Worm (Caenorhabditis elegans) whole organism, L1 larva: ENCODE results near the gene gsnl-1.

ENCODE experiments used
- C34B4.2 ChIP-seq: sonication (generic microtip); optimal IDR thresholded peaks from 2 replicates; lab custom pipeline; 2017; ENCODE audit warnings: mild to moderate bottlenecking, missing genetic modification characterization, missing compliant biosample characterization
- alr-1 ChIP-seq: fragments of 200-800 bp; sonication (Bioruptor generic); optimal IDR thresholded peaks from 2 replicates; lab custom pipeline; 2018; ENCODE audit warnings: borderline replicate concordance, mild to moderate bottlenecking, missing genetic modification characterization, missing compliant biosample characterization
- ama-1 ChIP-seq: fragments of 150-350 bp; optimal IDR thresholded peaks from 2 replicates; lab custom pipeline; 2014
- blmp-1 ChIP-seq: fragments of 150-350 bp; optimal IDR thresholded peaks from 2 replicates; lab custom pipeline; 2014; ENCODE audit warnings: missing biosample characterization, missing genetic modification characterization
- ceh-8 ChIP-seq: fragments of 200-800 bp; sonication (Bioruptor generic); optimal IDR thresholded peaks from 2 replicates; lab custom pipeline; 2018; ENCODE audit warnings: mild to moderate bottlenecking, missing genetic modification characterization, moderate library complexity, missing compliant biosample characterization
- ceh-82 ChIP-seq, 3 experiments: fragments of 150-350 bp in 1 of 3; sonication (generic microtip) in 2 of 3; optimal IDR thresholded peaks; 2 replicates each; lab custom pipeline; 2014 to 2017; ENCODE audit warnings: missing biosample characterization in 3 of 3, missing genetic modification characterization in 3 of 3
- ceh-90 ChIP-seq: sonication (generic microtip); optimal IDR thresholded peaks from 2 replicates; lab custom pipeline; 2016; ENCODE audit warnings: missing genetic modification characterization, missing compliant biosample characterization
- ces-1 ChIP-seq: fragments of 150-350 bp; optimal IDR thresholded peaks from 2 replicates; lab custom pipeline; 2014; ENCODE audit warnings: missing biosample characterization, missing genetic modification reagents, missing genetic modification characterization
- efl-1 ChIP-seq, 4 experiments: fragments of 150-350 bp; optimal IDR thresholded peaks in 3 of 4; peaks in 1 of 4; 1 replicate in 1 of 4; 2 replicates in 3 of 4; lab custom pipeline; 2014; ENCODE audit warnings: missing biosample characterization in 2 of 4, missing genetic modification characterization in 2 of 4, missing genetic modification reagents in 2 of 4
- efl-3 ChIP-seq: fragments of 200-800 bp; sonication (Bioruptor generic); optimal IDR thresholded peaks from 2 replicates; lab custom pipeline; 2018; ENCODE audit warnings: mild to moderate bottlenecking, missing genetic modification characterization, missing compliant biosample characterization
- egl-27 ChIP-seq, 2 experiments: fragments of 150-350 bp in 1 of 2; sonication (generic microtip); optimal IDR thresholded peaks; 3 replicates each; lab custom pipeline; 2017 to 2018; ENCODE audit warnings: missing biosample characterization in 2 of 2, missing genetic modification characterization in 2 of 2, missing genetic modification reagents in 2 of 2
- elt-2 ChIP-seq: sonication (generic microtip); optimal IDR thresholded peaks from 2 replicates; lab custom pipeline; 2016; ENCODE audit warnings: missing genetic modification characterization, mild to moderate bottlenecking, inconsistent platforms, missing compliant biosample characterization, missing genetic modification reagents
- elt-3 ChIP-seq, 6 experiments: fragments of 150-350 bp in 1 of 6; sonication (generic microtip); optimal IDR thresholded peaks; 2 replicates each; lab custom pipeline; 2017 to 2018; ENCODE audit warnings: missing biosample characterization in 6 of 6, missing genetic modification characterization in 6 of 6, inconsistent platforms in 1 of 6
- ets-5 ChIP-seq: fragments of 200-800 bp; sonication (Bioruptor generic); IDR thresholded peaks from 2 replicates; pipeline ENCODE4 v1.3.6; 2022; ENCODE audit warnings: missing genetic modification characterization, missing compliant biosample characterization
- hlh-4 ChIP-seq: sonication (generic microtip); optimal IDR thresholded peaks from 2 replicates; lab custom pipeline; 2016; ENCODE audit warnings: mild to moderate bottlenecking, missing genetic modification characterization, missing compliant biosample characterization
- isw-1 ChIP-seq: fragments of 200-800 bp; sonication (Bioruptor generic); IDR thresholded peaks from 2 replicates; pipeline ENCODE4 v1.3.6; 2022; ENCODE audit warnings: missing genetic modification characterization, missing compliant biosample characterization
- lin-13 ChIP-seq: fragments of 150-350 bp; optimal IDR thresholded peaks from 2 replicates; lab custom pipeline; 2014; ENCODE audit warnings: missing biosample characterization, missing genetic modification reagents, missing genetic modification characterization
- lin-15B ChIP-seq: fragments of 150-350 bp; sonication (generic microtip); optimal IDR thresholded peaks from 3 replicates; lab custom pipeline; 2014; ENCODE audit warnings: missing biosample characterization, missing genetic modification characterization
- lir-3 ChIP-seq: sonication (generic microtip); optimal IDR thresholded peaks from 2 replicates; lab custom pipeline; 2016; ENCODE audit warnings: mild to moderate bottlenecking, missing genetic modification characterization, moderate library complexity, missing compliant biosample characterization; ENCODE audit not compliant: poor library complexity
- lsy-2 ChIP-seq, 2 experiments: fragments of 150-350 bp; optimal IDR thresholded peaks; 2 replicates each; lab custom pipeline; 2014; ENCODE audit warnings: missing biosample characterization in 2 of 2, missing genetic modification characterization in 2 of 2
- mab-9 ChIP-seq: fragments of 200-800 bp; sonication (Bioruptor generic); IDR thresholded peaks from 2 replicates; pipeline ENCODE4 v1.3.6; 2022; ENCODE audit warnings: missing genetic modification reagents, missing genetic modification characterization, missing compliant biosample characterization
- mdl-1 ChIP-seq, 2 experiments: fragments of 150-350 bp; optimal IDR thresholded peaks; 2 replicates each; lab custom pipeline; 2014 to 2017; ENCODE audit warnings: missing biosample characterization in 2 of 2, missing genetic modification characterization in 2 of 2, inconsistent platforms in 1 of 2
- nhr-12 ChIP-seq: sonication (generic microtip); optimal IDR thresholded peaks from 2 replicates; lab custom pipeline; 2017; ENCODE audit warnings: missing biosample characterization, missing genetic modification characterization
- nhr-20 ChIP-seq: sonication (generic microtip); optimal IDR thresholded peaks from 2 replicates; lab custom pipeline; 2016; ENCODE audit warnings: mild to moderate bottlenecking, missing genetic modification characterization, missing compliant biosample characterization
- nhr-76 ChIP-seq: sonication (generic microtip); optimal IDR thresholded peaks from 2 replicates; lab custom pipeline; 2017; ENCODE audit warnings: missing biosample characterization, missing genetic modification characterization
- nhr-77 ChIP-seq: fragments of 150-350 bp; optimal IDR thresholded peaks from 2 replicates; lab custom pipeline; 2014; ENCODE audit warnings: missing biosample characterization, missing genetic modification characterization
- nhr-85 ChIP-seq: sonication (generic microtip); peaks from one replicate; lab custom pipeline; 2016; ENCODE audit warnings: missing genetic modification characterization, inconsistent platforms, missing compliant biosample characterization
- pqm-1 ChIP-seq: sonication (generic microtip); optimal IDR thresholded peaks from 3 replicates; lab custom pipeline; 2017; ENCODE audit warnings: missing biosample characterization, missing genetic modification characterization
- rnt-1 ChIP-seq: sonication (generic microtip); optimal IDR thresholded peaks from 2 replicates; lab custom pipeline; 2016; ENCODE audit warnings: mild to moderate bottlenecking, missing genetic modification characterization, moderate library complexity, missing compliant biosample characterization
- skn-1 ChIP-seq: fragments of 150-350 bp; optimal IDR thresholded peaks from 2 replicates; lab custom pipeline; 2014; ENCODE audit warnings: missing biosample characterization, missing genetic modification characterization
- sox-4 ChIP-seq: sonication (generic microtip); optimal IDR thresholded peaks from 2 replicates; lab custom pipeline; 2016; ENCODE audit warnings: missing genetic modification characterization, missing compliant biosample characterization
- swsn-7 ChIP-seq: sonication (generic microtip); optimal IDR thresholded peaks from 2 replicates; lab custom pipeline; 2016; ENCODE audit warnings: missing genetic modification characterization, missing compliant biosample characterization
- tbx-2 ChIP-seq: sonication (generic microtip); optimal IDR thresholded peaks from 2 replicates; lab custom pipeline; 2016; ENCODE audit warnings: missing genetic modification characterization, missing compliant biosample characterization
- tlp-1 ChIP-seq: fragments of 150-350 bp; optimal IDR thresholded peaks from 2 replicates; lab custom pipeline; 2014; ENCODE audit warnings: missing biosample characterization, missing genetic modification characterization
- vab-15 ChIP-seq: sonication (generic microtip); optimal IDR thresholded peaks from 2 replicates; lab custom pipeline; 2017; ENCODE audit warnings: missing genotype, mild to moderate bottlenecking, missing genetic modification characterization, missing compliant biosample characterization
- zag-1 ChIP-seq: fragments of 150-350 bp; optimal IDR thresholded peaks from 2 replicates; lab custom pipeline; 2014; ENCODE audit warnings: missing biosample characterization, missing genetic modification characterization
- zip-4 ChIP-seq: fragments of 200-800 bp; sonication (Bioruptor generic); optimal IDR thresholded peaks from 2 replicates; lab custom pipeline; 2018; ENCODE audit warnings: mild to moderate bottlenecking, missing genetic modification characterization, moderate library complexity, missing compliant biosample characterization
- ztf-11 ChIP-seq, 2 experiments: sonication (generic microtip); optimal IDR thresholded peaks; 2 replicates each; lab custom pipeline; 2016 to 2017; ENCODE audit warnings: missing genetic modification characterization in 2 of 2, missing biosample characterization in 1 of 2, missing compliant biosample characterization in 1 of 2

gsnl-1 gene

DNA sequence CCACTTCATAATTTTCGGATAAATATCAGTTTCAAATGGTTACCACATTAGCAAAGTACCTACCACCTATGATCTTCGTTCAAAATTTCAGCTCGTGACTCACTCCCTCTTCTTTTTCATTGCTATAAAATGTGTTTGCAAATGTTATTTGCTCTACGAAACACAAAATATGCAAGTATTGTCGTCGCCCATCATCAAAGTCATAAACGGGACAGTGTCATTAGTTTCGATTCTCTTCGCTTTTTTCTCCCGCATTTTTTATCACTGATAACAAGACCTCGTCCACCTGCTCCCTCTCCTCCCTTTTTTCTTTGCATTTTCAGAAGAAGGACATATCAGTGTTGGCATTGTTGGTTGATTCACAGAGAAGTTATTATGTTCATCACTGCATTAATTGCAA is 29.6 kb downstream of the gsnl-1 start, which contains the start of gene C50F4.1 (continued):
- TF ChIP-seq ets-5 (GFP tag; lab: Robert Waterston, UW) = no peak
- TF ChIP-seq C34B4.2 (tag; lab: Kevin White, UChicago) = no peak
- TF ChIP-seq ama-1 (lab: Kevin White, UChicago) = no peak
- no peak for TF ChIP-seq rnt-1 (tag; lab: Kevin White, UChicago)
- TF ChIP-seq elt-2 (tag; lab: Kevin White, UChicago) = peak; percentile 77
- no peak for TF ChIP-seq ceh-8 (GFP tag; lab: Kevin White, UChicago)
- no peak for TF ChIP-seq blmp-1 (tag; lab: Kevin White, UChicago)
- no peak for TF ChIP-seq tbx-2 (tag; lab: Kevin White, UChicago)

DNA sequence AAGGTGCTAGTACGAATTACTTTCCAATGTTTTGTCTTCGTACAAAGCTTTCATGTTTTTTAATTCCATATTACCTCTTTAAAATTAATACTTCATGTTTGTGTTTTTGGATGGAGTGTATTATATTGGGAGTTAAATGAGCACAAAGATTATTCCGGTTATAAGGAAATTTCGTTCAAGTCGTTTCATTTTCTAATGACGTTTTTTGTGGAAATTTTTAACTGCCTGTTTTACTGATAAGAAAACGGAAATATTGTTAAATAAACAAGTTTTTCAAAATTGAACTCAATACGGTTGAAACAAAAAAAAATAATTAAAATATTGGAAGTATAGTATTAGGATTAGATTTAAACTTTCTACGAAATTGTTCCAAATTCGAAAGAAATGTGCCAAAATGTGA is 30.5 kb downstream of the gsnl-1 start:
- no peak for TF ChIP-seq lir-3 (tag; lab: Kevin White, UChicago)
- no peak for TF ChIP-seq zip-4 (GFP tag; lab: Kevin White, UChicago)
- TF ChIP-seq efl-1 (optimal IDR thresholded peaks at IDR 0.05; lab: Kevin White, UChicago) = no peak
- no peak for TF ChIP-seq efl-1 (GFP tag; optimal IDR thresholded peaks at IDR 0.05 in 1 of 2; lab: Kevin White, UChicago)
- no peak for TF ChIP-seq nhr-12 (tag; lab: Kevin White, UChicago)
- TF ChIP-seq isw-1 = no peak
- TF ChIP-seq vab-15 (tag; lab: Kevin White, UChicago) = no peak
- no peak for TF ChIP-seq egl-27 (tag; optimal IDR thresholded peaks at IDR 0.05; lab: Kevin White, UChicago)
- no peak for TF ChIP-seq ztf-11 (tag; optimal IDR thresholded peaks at IDR 0.05; lab: Kevin White, UChicago)
- TF ChIP-seq tlp-1 = no peak
- TF ChIP-seq lin-15B (tag; lab: Kevin White, UChicago) = no peak

DNA sequence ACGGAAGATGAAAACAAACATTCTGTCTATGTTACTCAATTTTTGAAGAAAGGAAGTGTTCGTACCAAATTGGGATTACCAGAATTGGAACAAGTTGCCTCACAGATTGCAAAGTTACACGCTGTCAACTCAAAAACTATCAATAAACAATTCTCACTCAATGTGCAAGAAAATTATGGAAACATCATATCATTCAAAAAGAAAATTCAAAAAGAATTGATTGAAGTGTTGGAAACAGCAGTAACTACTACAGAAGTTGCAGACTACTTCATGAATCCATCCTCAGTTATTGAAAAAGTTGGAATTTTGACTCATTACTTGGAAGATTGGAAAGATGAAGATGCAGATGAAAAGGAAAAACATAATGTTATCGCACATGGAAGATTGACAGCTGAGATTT is 31.1 kb downstream of the gsnl-1 start:
- TF ChIP-seq hlh-4 (tag; lab: Kevin White, UChicago) (no peak), skn-1 (no peak)

DNA sequence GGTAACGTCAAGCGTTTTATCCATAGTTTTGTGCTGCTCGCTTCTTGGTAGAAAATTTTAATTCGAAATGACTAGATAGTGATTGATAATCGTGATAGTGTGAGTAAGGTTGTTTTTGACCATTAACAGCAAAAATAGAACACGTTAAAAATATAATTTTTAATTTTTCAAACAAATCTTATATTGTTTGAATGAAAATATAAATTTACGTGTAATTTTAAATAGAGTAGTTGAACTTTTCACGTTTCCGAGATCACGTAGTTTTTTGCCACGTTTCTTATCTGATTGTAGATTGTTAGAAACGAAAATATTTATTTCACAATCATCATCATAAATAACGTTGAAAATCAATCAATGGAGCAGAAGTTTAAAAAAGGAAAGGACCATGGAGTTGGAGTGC is 34.6 kb downstream of the gsnl-1 start, which contains the start of the genes C50F4.10 and pfk-1.2:
TSS of gene C50F4.10 (minus strand) at position 101 of the 400 bp plus-strand sequence.
TSS of gene pfk-1.2 (plus strand) at position 325 of the 400 bp plus-strand sequence.
- TF ChIP-seq nhr-77 (tag; lab: Kevin White, UChicago) = no peak
- no peak for TF ChIP-seq elt-3 (tag; optimal IDR thresholded peaks at IDR 0.05; lab: Kevin White, UChicago)
- TF ChIP-seq ceh-90 (tag; lab: Kevin White, UChicago) = no peak
- no peak for TF ChIP-seq ceh-82 (tag; optimal IDR thresholded peaks at IDR 0.05; lab: Kevin White, UChicago)
- no peak for TF ChIP-seq zag-1 (tag; lab: Kevin White, UChicago)
- no peak for TF ChIP-seq nhr-76 (tag; lab: Kevin White, UChicago)
- no peak for TF ChIP-seq sox-4 (tag; lab: Kevin White, UChicago)
- no peak for TF ChIP-seq nhr-85
- no peak for TF ChIP-seq lsy-2 (tag; optimal IDR thresholded peaks at IDR 0.05; lab: Kevin White, UChicago)
- no peak for TF ChIP-seq ces-1 (GFP tag; lab: Kevin White, UChicago)
- no peak for TF ChIP-seq efl-3
- TF ChIP-seq mab-9 (GFP tag; lab: Robert Waterston, UW) = no peak
- no peak for TF ChIP-seq blmp-1 (tag; lab: Kevin White, UChicago)
- TF ChIP-seq swsn-7 = no peak
- no peak for TF ChIP-seq mdl-1 (tag; optimal IDR thresholded peaks at IDR 0.05; lab: Kevin White, UChicago)

DNA sequence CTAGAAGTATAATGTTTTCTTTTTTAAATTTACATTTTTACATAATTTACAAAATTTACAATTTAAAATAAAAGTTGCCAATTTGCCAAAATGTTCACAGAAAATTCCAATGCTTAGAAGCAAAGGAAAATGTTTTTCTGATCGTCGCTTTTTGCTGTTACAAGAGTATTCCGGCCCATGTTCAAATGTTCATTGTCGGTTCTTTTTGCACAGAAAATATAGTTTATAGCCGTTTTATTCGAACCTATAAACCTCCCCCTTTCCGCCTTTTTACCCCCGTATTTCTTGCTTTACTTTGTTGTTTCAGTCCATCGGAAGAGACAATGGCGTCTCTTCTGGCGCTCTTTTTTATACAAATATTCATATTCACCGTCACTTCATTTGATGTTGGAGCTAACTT is 37.8 kb downstream of the gsnl-1 start, which contains the start of gene tag-329:
TSS of gene tag-329 (plus strand) at position 301 of the 400 bp plus-strand sequence.
- TF ChIP-seq alr-1 (tag; lab: Kevin White, UChicago) (no peak), lin-13 (GFP tag; lab: Kevin White, UChicago) (no peak), ztf-11 (tag; optimal IDR thresholded peaks at IDR 0.05; lab: Kevin White, UChicago) (no peak), nhr-20 (tag; lab: Kevin White, UChicago) (no peak), pqm-1 (tag; lab: Kevin White, UChicago) (no peak)
